Fruit fly (Drosophila melanogaster) whole organism, pupa: ENCODE results near the gene mthl10.

ENCODE experiments used
- CG10348 ChIP-seq: fragments of 200-800 bp; sonication (Bioruptor generic); IDR thresholded peaks from 2 replicates; pipeline ENCODE4 v1.3.6; 2022; ENCODE audit warnings: missing biosample characterization, missing genetic modification characterization
- CG12605 ChIP-seq: fragments of 200-800 bp; sonication (Bioruptor generic); IDR thresholded peaks from 2 replicates; pipeline ENCODE4 v1.3.6; 2022; ENCODE audit warnings: missing biosample characterization, missing genetic modification characterization
- CG32121 ChIP-seq: fragments of 200-800 bp; sonication (Bioruptor generic); IDR thresholded peaks from 2 replicates; pipeline ENCODE4 v1.3.6; 2022; ENCODE audit warnings: missing biosample characterization, missing genetic modification characterization
- CG34367 ChIP-seq: fragments of 200-800 bp; sonication (Bioruptor generic); optimal IDR thresholded peaks from 2 replicates; lab custom pipeline; 2018; ENCODE audit warnings: missing biosample characterization, mild to moderate bottlenecking, missing genetic modification characterization
- CG8159 ChIP-seq: fragments of 200-800 bp; sonication (Bioruptor generic); optimal IDR thresholded peaks from 3 replicates; lab custom pipeline; 2018; ENCODE audit warnings: missing biosample characterization, mild to moderate bottlenecking, missing genetic modification characterization, moderate library complexity
- CG9948 ChIP-seq: fragments of 200-800 bp; sonication (Bioruptor generic); optimal IDR thresholded peaks from 2 replicates; lab custom pipeline; 2018; ENCODE audit warnings: missing biosample characterization, mild to moderate bottlenecking, missing genetic modification characterization, moderate library complexity
- D1 ChIP-seq: fragments of 200-800 bp; sonication (Bioruptor generic); optimal IDR thresholded peaks from 2 replicates; lab custom pipeline; 2018; ENCODE audit warnings: missing biosample characterization, mild to moderate bottlenecking, missing genetic modification characterization, moderate library complexity
- EcR ChIP-seq: fragments of 200-800 bp; sonication (Bioruptor generic); optimal IDR thresholded peaks from 3 replicates; lab custom pipeline; 2019; ENCODE audit warnings: missing biosample characterization, missing genetic modification characterization, mild to moderate bottlenecking, moderate library complexity, missing genetic modification reagents
- Ets98B ChIP-seq: fragments of 200-800 bp; sonication (Bioruptor generic); IDR thresholded peaks from 2 replicates; pipeline ENCODE4 v1.3.6; 2022; ENCODE audit warnings: missing biosample characterization, missing genetic modification characterization
- Pif1A ChIP-seq: fragments of 200-800 bp; sonication (Bioruptor generic); optimal IDR thresholded peaks from 3 replicates; lab custom pipeline; 2016; ENCODE audit warnings: missing biosample characterization, missing genetic modification characterization
- Pif1B ChIP-seq: fragments of 200-800 bp; sonication (Bioruptor generic); optimal IDR thresholded peaks from 3 replicates; lab custom pipeline; 2016; ENCODE audit warnings: missing biosample characterization, missing genetic modification characterization
- Snoo ChIP-seq: fragments of 200-800 bp; sonication (Bioruptor generic); optimal IDR thresholded peaks from 3 replicates; lab custom pipeline; 2017; ENCODE audit warnings: missing biosample characterization, mild to moderate bottlenecking, missing genetic modification characterization, inconsistent platforms
- fd96Ca ChIP-seq: fragments of 200-800 bp; sonication (Bioruptor generic); IDR thresholded peaks from 3 replicates; pipeline ENCODE4 v1.3.6; 2022; ENCODE audit warnings: missing biosample characterization, missing genetic modification characterization

dm6 chr3L:291583-292145 lies 51.1 kb downstream of the mthl10 start:
- TF ChIP-seq D1 (no peak), CG9948 (tag; lab: Kevin White, UChicago) (no peak), CG10348 (GFP tag; lab: Robert Waterston, UW) (no peak), fd96Ca (GFP tag; lab: Robert Waterston, UW) (no peak), Snoo (tag; lab: Kevin White, UChicago) (no peak), Pif1A (GFP tag; lab: Kevin White, UChicago) (no peak), CG34367 (tag; lab: Kevin White, UChicago) (no peak), Ets98B (GFP tag; lab: Robert Waterston, UW) (no peak), CG12605 (GFP tag; lab: Robert Waterston, UW) (no peak), CG8159 (tag; lab: Kevin White, UChicago) (no peak), EcR (peak; percentile 80), Pif1B (no peak), CG32121 (GFP tag; lab: Robert Waterston, UW) (no peak)
